Worm (Caenorhabditis elegans) whole organism, L1 larva: Measurements from ENCODE around the gene dars-2.

Source experiments
- C16A3.4 ChIP-seq: fragments of 150-350 bp; optimal IDR thresholded peaks from 2 replicates; lab custom pipeline; 2014; ENCODE audit warnings: missing biosample characterization, missing genetic modification characterization
- F16B12.6 ChIP-seq: fragments of 150-350 bp; optimal IDR thresholded peaks from 2 replicates; lab custom pipeline; 2014; ENCODE audit warnings: missing biosample characterization, missing genetic modification characterization
- Y116A8C.19 ChIP-seq: sonication (generic microtip); optimal IDR thresholded peaks from 2 replicates; lab custom pipeline; 2016; ENCODE audit warnings: missing compliant biosample characterization, missing genetic modification characterization, borderline replicate concordance
- alr-1 ChIP-seq: fragments of 200-800 bp; sonication (Bioruptor generic); optimal IDR thresholded peaks from 2 replicates; lab custom pipeline; 2018; ENCODE audit warnings: borderline replicate concordance, mild to moderate bottlenecking, missing genetic modification characterization, missing compliant biosample characterization
- blmp-1 ChIP-seq: fragments of 150-350 bp; optimal IDR thresholded peaks from 2 replicates; lab custom pipeline; 2014; ENCODE audit warnings: missing biosample characterization, missing genetic modification characterization
- ceh-8 ChIP-seq: fragments of 200-800 bp; sonication (Bioruptor generic); optimal IDR thresholded peaks from 2 replicates; lab custom pipeline; 2018; ENCODE audit warnings: mild to moderate bottlenecking, missing genetic modification characterization, moderate library complexity, missing compliant biosample characterization
- ceh-88 ChIP-seq: fragments of 200-800 bp; sonication (Bioruptor generic); IDR thresholded peaks from 2 replicates; pipeline ENCODE4 v1.3.6; 2022; ENCODE audit warnings: missing genetic modification characterization, missing compliant biosample characterization
- ceh-90 ChIP-seq: sonication (generic microtip); optimal IDR thresholded peaks from 2 replicates; lab custom pipeline; 2016; ENCODE audit warnings: missing genetic modification characterization, missing compliant biosample characterization
- ces-1 ChIP-seq: fragments of 150-350 bp; optimal IDR thresholded peaks from 2 replicates; lab custom pipeline; 2014; ENCODE audit warnings: missing biosample characterization, missing genetic modification reagents, missing genetic modification characterization
- dpl-1 ChIP-seq, 3 experiments: fragments of 150-350 bp in 2 of 3; sonication (generic microtip) in 1 of 3; optimal IDR thresholded peaks; 2 replicates each; lab custom pipeline; 2014 to 2017; ENCODE audit warnings: missing biosample characterization in 3 of 3, missing genetic modification characterization in 3 of 3, missing genetic modification reagents in 3 of 3
- dsc-1 ChIP-seq: sonication (generic microtip); optimal IDR thresholded peaks from 2 replicates; lab custom pipeline; 2016; ENCODE audit warnings: mild to moderate bottlenecking, missing genetic modification characterization, missing compliant biosample characterization
- efl-3 ChIP-seq: fragments of 200-800 bp; sonication (Bioruptor generic); optimal IDR thresholded peaks from 2 replicates; lab custom pipeline; 2018; ENCODE audit warnings: mild to moderate bottlenecking, missing genetic modification characterization, missing compliant biosample characterization
- egl-13 ChIP-seq: sonication (generic microtip); optimal IDR thresholded peaks from 2 replicates; lab custom pipeline; 2016; ENCODE audit warnings: missing genotype, missing genetic modification reagents, missing genetic modification characterization, missing compliant biosample characterization
- elt-2 ChIP-seq: sonication (generic microtip); optimal IDR thresholded peaks from 2 replicates; lab custom pipeline; 2016; ENCODE audit warnings: missing genetic modification characterization, mild to moderate bottlenecking, inconsistent platforms, missing compliant biosample characterization, missing genetic modification reagents
- fos-1 ChIP-seq: fragments of 150-350 bp; optimal IDR thresholded peaks from 2 replicates; lab custom pipeline; 2014; ENCODE audit warnings: missing biosample characterization, missing genetic modification characterization
- grh-1 ChIP-seq: fragments of 200-800 bp; sonication (Bioruptor generic); IDR thresholded peaks from 2 replicates; pipeline ENCODE4 v1.3.6; 2022; ENCODE audit warnings: missing genetic modification reagents, missing genetic modification characterization, missing compliant biosample characterization
- hlh-17 ChIP-seq: fragments of 200-800 bp; sonication (Bioruptor generic); optimal IDR thresholded peaks from 2 replicates; lab custom pipeline; 2018; ENCODE audit warnings: missing genetic modification characterization, mild to moderate bottlenecking, missing compliant biosample characterization, moderate library complexity, borderline replicate concordance
- hlh-4 ChIP-seq: sonication (generic microtip); optimal IDR thresholded peaks from 2 replicates; lab custom pipeline; 2016; ENCODE audit warnings: mild to moderate bottlenecking, missing genetic modification characterization, missing compliant biosample characterization
- isw-1 ChIP-seq: fragments of 200-800 bp; sonication (Bioruptor generic); IDR thresholded peaks from 2 replicates; pipeline ENCODE4 v1.3.6; 2022; ENCODE audit warnings: missing genetic modification characterization, missing compliant biosample characterization
- jun-1 ChIP-seq: fragments of 150-350 bp; optimal IDR thresholded peaks from 2 replicates; lab custom pipeline; 2014; ENCODE audit warnings: missing biosample characterization, missing genetic modification reagents, missing genetic modification characterization
- lin-13 ChIP-seq: fragments of 150-350 bp; optimal IDR thresholded peaks from 2 replicates; lab custom pipeline; 2014; ENCODE audit warnings: missing biosample characterization, missing genetic modification reagents, missing genetic modification characterization
- lin-39 ChIP-seq: fragments of 150-350 bp; optimal IDR thresholded peaks from 2 replicates; lab custom pipeline; 2014; ENCODE audit warnings: missing biosample characterization, missing genetic modification reagents, missing genetic modification characterization
- lir-3 ChIP-seq: sonication (generic microtip); optimal IDR thresholded peaks from 2 replicates; lab custom pipeline; 2016; ENCODE audit warnings: mild to moderate bottlenecking, missing genetic modification characterization, moderate library complexity, missing compliant biosample characterization; ENCODE audit not compliant: poor library complexity
- mab-9 ChIP-seq: fragments of 200-800 bp; sonication (Bioruptor generic); IDR thresholded peaks from 2 replicates; pipeline ENCODE4 v1.3.6; 2022; ENCODE audit warnings: missing genetic modification reagents, missing genetic modification characterization, missing compliant biosample characterization
- mdl-1 ChIP-seq, 2 experiments: fragments of 150-350 bp; optimal IDR thresholded peaks; 2 replicates each; lab custom pipeline; 2014 to 2017; ENCODE audit warnings: missing biosample characterization in 2 of 2, missing genetic modification characterization in 2 of 2, inconsistent platforms in 1 of 2
- mef-2 ChIP-seq: fragments of 150-350 bp; optimal IDR thresholded peaks from 2 replicates; lab custom pipeline; 2014; ENCODE audit warnings: missing biosample characterization, missing genetic modification characterization
- mep-1 ChIP-seq: fragments of 150-350 bp; optimal IDR thresholded peaks from 2 replicates; lab custom pipeline; 2014; ENCODE audit warnings: missing biosample characterization, missing genetic modification characterization
- nhr-11 ChIP-seq: fragments of 150-350 bp; optimal IDR thresholded peaks from 2 replicates; lab custom pipeline; 2014; ENCODE audit warnings: missing biosample characterization, missing genetic modification characterization
- nhr-19 ChIP-seq: fragments of 200-800 bp; sonication (Bioruptor generic); conservative IDR thresholded peaks from 2 replicates; pipeline ENCODE4 v1.3.6; 2022; ENCODE audit warnings: missing genetic modification characterization, missing compliant biosample characterization
- nhr-20 ChIP-seq: sonication (generic microtip); optimal IDR thresholded peaks from 2 replicates; lab custom pipeline; 2016; ENCODE audit warnings: mild to moderate bottlenecking, missing genetic modification characterization, missing compliant biosample characterization
- nhr-237 ChIP-seq: fragments of 150-350 bp; optimal IDR thresholded peaks from 2 replicates; lab custom pipeline; 2014; ENCODE audit warnings: missing biosample characterization, missing genetic modification characterization
- nhr-28 ChIP-seq: fragments of 150-350 bp; optimal IDR thresholded peaks from 2 replicates; lab custom pipeline; 2014; ENCODE audit warnings: missing biosample characterization, missing genetic modification characterization
- nhr-77 ChIP-seq: fragments of 150-350 bp; optimal IDR thresholded peaks from 2 replicates; lab custom pipeline; 2014; ENCODE audit warnings: missing biosample characterization, missing genetic modification characterization
- nhr-85 ChIP-seq: sonication (generic microtip); peaks from one replicate; lab custom pipeline; 2016; ENCODE audit warnings: missing genetic modification characterization, inconsistent platforms, missing compliant biosample characterization
- pag-3 ChIP-seq: sonication (generic microtip); optimal IDR thresholded peaks from 2 replicates; lab custom pipeline; 2017; ENCODE audit warnings: missing genetic modification characterization, mild to moderate bottlenecking, missing compliant biosample characterization, antibody characterized with exemption, borderline replicate concordance; ENCODE audit not compliant: insufficient read depth
- pax-3 ChIP-seq: fragments of 200-800 bp; sonication (Bioruptor generic); optimal IDR thresholded peaks from 2 replicates; lab custom pipeline; 2018; ENCODE audit warnings: mild to moderate bottlenecking, missing genetic modification characterization, moderate library complexity, missing compliant biosample characterization
- pqm-1 ChIP-seq: sonication (generic microtip); optimal IDR thresholded peaks from 3 replicates; lab custom pipeline; 2017; ENCODE audit warnings: missing biosample characterization, missing genetic modification characterization
- rnt-1 ChIP-seq: sonication (generic microtip); optimal IDR thresholded peaks from 2 replicates; lab custom pipeline; 2016; ENCODE audit warnings: mild to moderate bottlenecking, missing genetic modification characterization, moderate library complexity, missing compliant biosample characterization
- snpc-4 ChIP-seq: fragments of 150-350 bp; optimal IDR thresholded peaks from 2 replicates; lab custom pipeline; 2014; ENCODE audit warnings: missing biosample characterization, missing genetic modification characterization
- snu-23 ChIP-seq: sonication (generic microtip); optimal IDR thresholded peaks from 2 replicates; lab custom pipeline; 2016; ENCODE audit warnings: missing genetic modification characterization, missing compliant biosample characterization
- sptf-1 ChIP-seq: fragments of 150-350 bp; optimal IDR thresholded peaks from 2 replicates; lab custom pipeline; 2014; ENCODE audit warnings: missing biosample characterization, missing genetic modification characterization
- swsn-7 ChIP-seq: sonication (generic microtip); optimal IDR thresholded peaks from 2 replicates; lab custom pipeline; 2016; ENCODE audit warnings: missing genetic modification characterization, missing compliant biosample characterization
- tbx-2 ChIP-seq: sonication (generic microtip); optimal IDR thresholded peaks from 2 replicates; lab custom pipeline; 2016; ENCODE audit warnings: missing genetic modification characterization, missing compliant biosample characterization
- unc-30 ChIP-seq: sonication (generic microtip); optimal IDR thresholded peaks from 2 replicates; lab custom pipeline; 2017; ENCODE audit warnings: missing biosample characterization, missing genetic modification characterization
- vab-15 ChIP-seq: sonication (generic microtip); optimal IDR thresholded peaks from 2 replicates; lab custom pipeline; 2017; ENCODE audit warnings: missing genotype, mild to moderate bottlenecking, missing genetic modification characterization, missing compliant biosample characterization
- xbp-1 ChIP-seq: sonication (generic microtip); optimal IDR thresholded peaks from 2 replicates; lab custom pipeline; 2016; ENCODE audit warnings: missing genetic modification characterization, missing compliant biosample characterization
- zip-4 ChIP-seq: fragments of 200-800 bp; sonication (Bioruptor generic); optimal IDR thresholded peaks from 2 replicates; lab custom pipeline; 2018; ENCODE audit warnings: mild to moderate bottlenecking, missing genetic modification characterization, moderate library complexity, missing compliant biosample characterization
- ztf-11 ChIP-seq, 2 experiments: sonication (generic microtip); optimal IDR thresholded peaks; 2 replicates each; lab custom pipeline; 2016 to 2017; ENCODE audit warnings: missing genetic modification characterization in 2 of 2, missing biosample characterization in 1 of 2, missing compliant biosample characterization in 1 of 2
- ztf-4 ChIP-seq: fragments of 150-350 bp; optimal IDR thresholded peaks from 2 replicates; lab custom pipeline; 2014; ENCODE audit warnings: missing biosample characterization, missing genetic modification characterization

Gene dars-2

DNA sequence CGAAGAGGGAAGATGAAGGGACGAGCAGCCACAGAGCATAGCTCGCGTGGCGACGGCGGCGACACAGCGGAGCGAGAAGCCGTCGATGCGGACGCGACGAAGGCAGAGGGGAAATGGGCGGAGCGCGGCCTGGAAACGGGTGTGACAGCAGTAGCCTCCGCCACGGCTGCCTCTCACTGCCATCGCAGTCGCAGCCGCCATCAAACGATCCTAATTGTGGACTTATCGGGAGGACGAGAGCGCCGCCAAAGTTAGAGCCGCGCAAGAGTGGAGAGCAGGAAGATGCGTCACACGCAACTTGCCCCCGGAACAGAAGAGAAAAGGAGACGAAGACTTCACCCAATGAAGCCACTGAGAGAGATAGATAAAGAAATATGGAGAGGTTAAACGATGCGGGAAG lies 24.3 kb upstream of the dars-2 start (continued):
- TF ChIP-seq dsc-1 (tag; lab: Kevin White, UChicago): peak; percentile 20
- peak; percentile 17 for TF ChIP-seq xbp-1 (tag; lab: Kevin White, UChicago)
- TF ChIP-seq fos-1 (tag; lab: Kevin White, UChicago): no peak
- TF ChIP-seq lir-3: no peak
- no peak for TF ChIP-seq jun-1 (tag; lab: Kevin White, UChicago)
- TF ChIP-seq lin-39: no peak
- TF ChIP-seq tbx-2: peak; percentile 53
- TF ChIP-seq zip-4 (GFP tag; lab: Kevin White, UChicago): no peak
- TF ChIP-seq Y116A8C.19: no peak
- TF ChIP-seq unc-30: no peak
- no peak for TF ChIP-seq blmp-1 (tag; lab: Kevin White, UChicago)
- no peak for TF ChIP-seq grh-1
- no peak for TF ChIP-seq elt-2
- TF ChIP-seq snpc-4 (tag; lab: Kevin White, UChicago): no peak
- no peak for TF ChIP-seq pax-3 (tag; lab: Kevin White, UChicago)
- no peak for TF ChIP-seq pag-3
- TF ChIP-seq F16B12.6 (tag; lab: Kevin White, UChicago): no peak
- TF ChIP-seq nhr-85: no peak
- peak; percentile 2 for TF ChIP-seq mep-1 (tag; lab: Kevin White, UChicago)
- no peak for TF ChIP-seq ceh-90 (tag; lab: Kevin White, UChicago)
- TF ChIP-seq mab-9 (GFP tag; lab: Robert Waterston, UW): no peak
- peak; percentile 9 for TF ChIP-seq ztf-4
- TF ChIP-seq C16A3.4 (tag; lab: Kevin White, UChicago): no peak
- no peak; the same call in 1 of the 2 replicates for TF ChIP-seq isw-1 (GFP tag; lab: Robert Waterston, UW)
- TF ChIP-seq lin-13: no peak
- no peak for TF ChIP-seq ceh-88 (GFP tag; lab: Robert Waterston, UW)
- no peak for TF ChIP-seq nhr-20 (tag; lab: Kevin White, UChicago)
- TF ChIP-seq dpl-1 (GFP tag; optimal IDR thresholded peaks at IDR 0.05; lab: Kevin White, UChicago): no peak
- no peak for TF ChIP-seq nhr-28 (tag; lab: Kevin White, UChicago)
- TF ChIP-seq mef-2 (tag; lab: Kevin White, UChicago): no peak
- TF ChIP-seq hlh-17: no peak
- TF ChIP-seq ces-1 (GFP tag; lab: Kevin White, UChicago): no peak
- no peak for TF ChIP-seq nhr-77 (tag; lab: Kevin White, UChicago)
- no peak for TF ChIP-seq sptf-1 (tag; lab: Kevin White, UChicago)
- no peak for TF ChIP-seq pqm-1 (tag; lab: Kevin White, UChicago)
- TF ChIP-seq nhr-19 (GFP tag; lab: Robert Waterston, UW): 0 out of 2 replicates have a peak, but pooled peaks have one; percentile 6
- no peak for TF ChIP-seq alr-1 (tag; lab: Kevin White, UChicago)
- peak; percentile 73 for TF ChIP-seq ceh-8 (GFP tag; lab: Kevin White, UChicago)
- TF ChIP-seq rnt-1 (tag; lab: Kevin White, UChicago): no peak
- no peak for TF ChIP-seq nhr-11 (tag; lab: Kevin White, UChicago)
- peak; percentile 33 for TF ChIP-seq swsn-7
- peak in 1 of 2 experiments; percentile 8 for TF ChIP-seq mdl-1 (tag; optimal IDR thresholded peaks at IDR 0.05; lab: Kevin White, UChicago)
- TF ChIP-seq snu-23: peak; percentile 15
- TF ChIP-seq ztf-11 (tag; optimal IDR thresholded peaks at IDR 0.05; lab: Kevin White, UChicago): no peak
- no peak for TF ChIP-seq efl-3 (GFP tag; lab: Kevin White, UChicago)
- no peak for TF ChIP-seq nhr-237 (tag; lab: Kevin White, UChicago)
- TF ChIP-seq hlh-4 (tag; lab: Kevin White, UChicago): no peak
- TF ChIP-seq egl-13 (tag; lab: Kevin White, UChicago): peak; percentile 84
- TF ChIP-seq vab-15 (tag; lab: Kevin White, UChicago): no peak
